Fruit fly (Drosophila melanogaster): ENCODE measurements around the gene jar.

Gene jar

dm6 chr3R:24221334-24222302 lies 49.4 kb downstream of the jar start, which contains the start of gene twin (continued):
- TF ChIP-seq Ssrp (tag; optimal IDR thresholded peaks at IDR 0.05) (peak; percentile 25), dan (GFP tag; IDR thresholded peaks at IDR 0.05) (no peak), CG12942 (GFP tag; optimal IDR thresholded peaks at IDR 0.05) (peak; percentile 16), CG6765 (GFP tag; optimal IDR thresholded peaks at IDR 0.05) (no peak), Dll (GFP tag; IDR thresholded peaks at IDR 0.05; ENCODE audit: partially characterized antibody) (peak; percentile 82), chinmo (GFP tag; IDR thresholded peaks at IDR 0.05; ENCODE audit: partially characterized antibody) (peak; percentile 42; the same call in 1 of the 4 replicates), CG43689 (GFP tag; IDR thresholded peaks at IDR 0.05) (no peak), Side (GFP tag; optimal IDR thresholded peaks at IDR 0.05) (peak; percentile 51), seq (GFP tag; IDR thresholded peaks at IDR 0.05) (no peak), grn (GFP tag; optimal IDR thresholded peaks at IDR 0.05) (no peak), CG5180 (GFP tag; optimal IDR thresholded peaks at IDR 0.05) (no peak), zf30C (GFP tag; optimal IDR thresholded peaks at IDR 0.05) (no peak), CG6272 (GFP tag; IDR thresholded peaks at IDR 0.05) (no peak), ash1 (GFP tag; optimal IDR thresholded peaks at IDR 0.05) (no peak), CG12236 (GFP tag; optimal IDR thresholded peaks at IDR 0.05) (peak; percentile 41), vvl (GFP tag; IDR thresholded peaks at IDR 0.05) (peak; percentile 63), CG11456 (GFP tag; IDR thresholded peaks at IDR 0.05) (peak; percentile 63; the same call in 2 of the 3 replicates), luna (GFP tag; optimal IDR thresholded peaks at IDR 0.05) (peak; percentile 23), nerfin-2 (GFP tag; IDR thresholded peaks at IDR 0.05; ENCODE audit: partially characterized antibody) (no peak), H15 (GFP tag; IDR thresholded peaks at IDR 0.05) (peak; percentile 23; the same call in 1 of the 3 replicates), CG18011 (GFP tag; optimal IDR thresholded peaks at IDR 0.05) (peak; percentile 44), NfI (GFP tag; optimal IDR thresholded peaks at IDR 0.05) (peak; percentile 58), CG10274 (GFP tag; optimal IDR thresholded peaks at IDR 0.05) (no peak), CkIIα-i1 (GFP tag; IDR thresholded peaks at IDR 0.05) (no peak), Dp (GFP tag; optimal IDR thresholded peaks at IDR 0.05) (peak; percentile 72), salm (tag; optimal IDR thresholded peaks at IDR 0.05) (no peak), Camta (GFP tag; optimal IDR thresholded peaks at IDR 0.05) (peak; percentile 58), Lhr (GFP tag; optimal IDR thresholded peaks at IDR 0.05) (no peak), Fer1 (GFP tag; optimal IDR thresholded peaks at IDR 0.05) (peak; percentile 16), CG15011 (GFP tag; optimal IDR thresholded peaks at IDR 0.05) (no peak), knrl (GFP tag; IDR thresholded peaks at IDR 0.05; ENCODE audit: partially characterized antibody) (peak; percentile 70), ken (GFP tag; IDR thresholded peaks at IDR 0.05) (peak; percentile 64; the same call in 1 of the 3 replicates), Spps (tag; optimal IDR thresholded peaks at IDR 0.05) (peak; percentile 54), Ada2b (GFP tag; IDR thresholded peaks at IDR 0.05) (no peak; the same call in 1 of the 2 replicates), lmd (GFP tag; IDR thresholded peaks at IDR 0.05) (peak; percentile 53; the same call in 1 of the 2 replicates), CG6254 (GFP tag; optimal IDR thresholded peaks at IDR 0.05) (no peak), NK7.1 (GFP tag; optimal IDR thresholded peaks at IDR 0.05) (peak; percentile 25), CG1529 (GFP tag; optimal IDR thresholded peaks at IDR 0.05) (no peak), corto (GFP tag; optimal IDR thresholded peaks at IDR 0.05) (no peak), CG17802 (tag; optimal IDR thresholded peaks at IDR 0.05) (peak; percentile 14), lola (GFP tag; optimal IDR thresholded peaks at IDR 0.05) (peak in 1 of 3 experiments; percentile 52), CG4424 (GFP tag; optimal IDR thresholded peaks at IDR 0.05) (peak; percentile 67), CG15514 (GFP tag; optimal IDR thresholded peaks at IDR 0.05) (peak; percentile 67), stwl (tag; optimal IDR thresholded peaks at IDR 0.05) (peak; percentile 55), Pdp1 (GFP tag; optimal IDR thresholded peaks at IDR 0.05) (peak; percentile 51 to 68), Fer2 (tag; optimal IDR thresholded peaks at IDR 0.05) (peak; percentile 47), CG11085 (GFP tag; IDR thresholded peaks at IDR 0.05) (no peak)

Data from whole organism, embryonic.